Worm (Caenorhabditis elegans): Measurements from ENCODE around the gene rpt-2.

ce11 chrV:6000368-6000802, 17.1 kb downstream of the rpt-2 start:
- peak; percentile 13 for TF ChIP-seq pax-1 (tag; optimal IDR thresholded peaks at IDR 0.05)
- no peak for TF ChIP-seq pros-1 (tag; optimal IDR thresholded peaks at IDR 0.05)
- TF ChIP-seq ama-1 (optimal IDR thresholded peaks at IDR 0.05) = no peak
- no peak for TF ChIP-seq ceh-45 (GFP tag; IDR thresholded peaks at IDR 0.05)
- TF ChIP-seq hlh-30 (tag; optimal IDR thresholded peaks at IDR 0.05; ENCODE audit: insufficient read depth) = peak; percentile 80
- no peak for TF ChIP-seq hlh-15 (tag; optimal IDR thresholded peaks at IDR 0.05)
- no peak for TF ChIP-seq ceh-14 (tag; optimal IDR thresholded peaks at IDR 0.05)
- TF ChIP-seq fkh-10 (GFP tag; optimal IDR thresholded peaks at IDR 0.05) = no peak
- TF ChIP-seq F13H6.1 (tag; optimal IDR thresholded peaks at IDR 0.05) = peak; percentile 73
- no peak for TF ChIP-seq fkh-6 (tag; optimal IDR thresholded peaks at IDR 0.05)
- TF ChIP-seq rnt-1 (tag; optimal IDR thresholded peaks at IDR 0.05) = peak; percentile 39
- TF ChIP-seq ahr-1 (tag; optimal IDR thresholded peaks at IDR 0.05) = no peak
- TF ChIP-seq tbx-2 (tag; optimal IDR thresholded peaks at IDR 0.05) = peak; percentile 70
